Fruit fly (Drosophila melanogaster) whole organism, pupa: Measurements from ENCODE around the gene CG5455.

ENCODE experiments used
- CG32121 ChIP-seq: fragments of 200-800 bp; sonication (Bioruptor generic); IDR thresholded peaks from 2 replicates; pipeline ENCODE4 v1.3.6; 2022; ENCODE audit warnings: missing biosample characterization, missing genetic modification characterization
- CG34367 ChIP-seq: fragments of 200-800 bp; sonication (Bioruptor generic); optimal IDR thresholded peaks from 2 replicates; lab custom pipeline; 2018; ENCODE audit warnings: missing biosample characterization, mild to moderate bottlenecking, missing genetic modification characterization
- EcR ChIP-seq: fragments of 200-800 bp; sonication (Bioruptor generic); optimal IDR thresholded peaks from 3 replicates; lab custom pipeline; 2019; ENCODE audit warnings: missing biosample characterization, missing genetic modification characterization, mild to moderate bottlenecking, moderate library complexity, missing genetic modification reagents

DNA sequence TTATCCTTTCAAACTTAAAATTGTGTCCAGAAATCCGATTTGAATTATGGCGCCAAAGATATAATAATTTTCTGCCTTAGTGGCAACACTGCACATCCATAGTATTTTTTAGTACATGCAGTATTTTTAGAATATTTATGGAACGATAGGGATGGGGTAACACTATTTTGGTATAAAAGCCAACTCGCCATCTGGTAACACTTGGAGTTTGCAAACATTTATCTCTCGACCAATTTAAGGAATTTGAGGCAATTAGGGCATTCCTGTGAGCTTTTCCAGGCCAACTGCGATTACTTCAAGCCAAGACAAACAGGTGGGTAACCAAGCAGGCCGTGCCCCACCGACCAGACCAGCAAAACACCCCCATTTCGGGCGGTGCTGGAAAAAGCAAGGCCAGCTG lies 9.0 kb upstream of the CG5455 start, which contains the start of gene CG5447:
- TF ChIP-seq CG34367 (tag; lab: Kevin White, UChicago) (no peak), CG32121 (GFP tag; lab: Robert Waterston, UW) (no peak), EcR (GFP tag; lab: Kevin White, UChicago) (no peak)
